Worm (Caenorhabditis elegans): ENCODE results near the gene ndub-8.

ndub-8 gene

ce11 chrII:13846018-13846417 lies 26.7 kb upstream of the ndub-8 start (continued):
- peak; percentile 2 for TF ChIP-seq dpl-1 (GFP tag; optimal IDR thresholded peaks at IDR 0.05)
- TF ChIP-seq nhr-111 (GFP tag; optimal IDR thresholded peaks at IDR 0.05) = no peak
- no peak for TF ChIP-seq mxl-2 (GFP tag; conservative IDR thresholded peaks at IDR 0.05)
- no peak for TF ChIP-seq mdt-29 (GFP tag; IDR thresholded peaks at IDR 0.05)
- no peak for TF ChIP-seq zip-11 (GFP tag; IDR thresholded peaks at IDR 0.05)
- TF ChIP-seq unc-62 (GFP tag; optimal IDR thresholded peaks at IDR 0.05 in 1 of 2) = peak in 1 of 2 experiments; percentile 6
- TF ChIP-seq unc-62 (tag; optimal IDR thresholded peaks at IDR 0.05) = no peak
- TF ChIP-seq lim-7 (GFP tag; IDR thresholded peaks at IDR 0.05) = no peak
- no peak for TF ChIP-seq fkh-10 (GFP tag; optimal IDR thresholded peaks at IDR 0.05)
- no peak for TF ChIP-seq nhr-25 (tag; optimal IDR thresholded peaks at IDR 0.05; ENCODE audit: borderline replicate concordance, insufficient read depth)
- no peak for TF ChIP-seq snpc-4 (tag; optimal IDR thresholded peaks at IDR 0.05)
- TF ChIP-seq pqm-1 (tag; optimal IDR thresholded peaks at IDR 0.05) = peak; percentile 89
- TF ChIP-seq zip-2 (tag; optimal IDR thresholded peaks at IDR 0.05) = no peak
- no peak for TF ChIP-seq spr-1 (tag; optimal IDR thresholded peaks at IDR 0.05)
- no peak for TF ChIP-seq nhr-237 (tag; optimal IDR thresholded peaks at IDR 0.05)
- no peak for TF ChIP-seq snpc-1.2 (GFP tag; IDR thresholded peaks at IDR 0.05)
- TF ChIP-seq lin-1 (GFP tag; IDR thresholded peaks at IDR 0.05) = no peak
- no peak for TF ChIP-seq unc-39 (tag; optimal IDR thresholded peaks at IDR 0.05)
- no peak for TF ChIP-seq mxl-3 (GFP tag; optimal IDR thresholded peaks at IDR 0.05)
- no peak for TF ChIP-seq lin-29 (GFP tag; IDR thresholded peaks at IDR 0.05)
- no peak for TF ChIP-seq egl-27 (tag; optimal IDR thresholded peaks at IDR 0.05)
- no peak for TF ChIP-seq lir-3 (tag; optimal IDR thresholded peaks at IDR 0.05)
- no peak for TF ChIP-seq Y5F2A.4 (GFP tag; optimal IDR thresholded peaks at IDR 0.05)
- TF ChIP-seq php-3 (GFP tag; IDR thresholded peaks at IDR 0.05) = peak; percentile 88
- TF ChIP-seq unc-130 (GFP tag; optimal IDR thresholded peaks at IDR 0.05) = no peak
- no peak for TF ChIP-seq F49E8.2 (tag; optimal IDR thresholded peaks at IDR 0.05; ENCODE audit: borderline replicate concordance)
- no peak for TF ChIP-seq spr-3 (GFP tag; optimal IDR thresholded peaks at IDR 0.05)
- TF ChIP-seq lsy-2 (tag; optimal IDR thresholded peaks at IDR 0.05) = no peak
- TF ChIP-seq nhr-10 (tag; optimal IDR thresholded peaks at IDR 0.05) = no peak
- TF ChIP-seq ZK337.2 (GFP tag; IDR thresholded peaks at IDR 0.05) = no peak
- no peak for TF ChIP-seq aly-2 (tag; optimal IDR thresholded peaks at IDR 0.05)
- TF ChIP-seq tag-97 (GFP tag; IDR thresholded peaks at IDR 0.05) = no peak
- no peak for TF ChIP-seq ceh-20 (GFP tag; IDR thresholded peaks at IDR 0.05)
- no peak for TF ChIP-seq Y75B8A.6 (GFP tag; IDR thresholded peaks at IDR 0.05)
- no peak for TF ChIP-seq pha-4 (GFP tag; IDR thresholded peaks at IDR 0.05)
- TF ChIP-seq pha-4 (tag; optimal IDR thresholded peaks at IDR 0.05) = no peak
- no peak for TF ChIP-seq hif-1 (tag; optimal IDR thresholded peaks at IDR 0.05)
- no peak for TF ChIP-seq gei-8 (GFP tag; optimal IDR thresholded peaks at IDR 0.05)
- no peak for TF ChIP-seq cey-2 (tag; optimal IDR thresholded peaks at IDR 0.05; ENCODE audit: borderline replicate concordance, insufficient read depth)
- TF ChIP-seq dmd-6 (GFP tag; IDR thresholded peaks at IDR 0.05) = peak; percentile 67; the same call in 1 of the 2 replicates
- TF ChIP-seq hlh-11 (tag; optimal IDR thresholded peaks at IDR 0.05) = peak; percentile 61
- TF ChIP-seq arid-1 (GFP tag; conservative IDR thresholded peaks at IDR 0.05) = no peak
- TF ChIP-seq lin-39 (tag; optimal IDR thresholded peaks at IDR 0.05) = no peak
- no peak for TF ChIP-seq nhr-11 (tag; optimal IDR thresholded peaks at IDR 0.05)
- peak; percentile 38 for TF ChIP-seq mes-2 (tag; optimal IDR thresholded peaks at IDR 0.05; ENCODE audit: poor library complexity, severe bottlenecking)
- TF ChIP-seq dmd-8 (GFP tag; IDR thresholded peaks at IDR 0.05) = no peak
- TF ChIP-seq nhr-76 (tag; optimal IDR thresholded peaks at IDR 0.05) = no peak
- TF ChIP-seq nhr-28 (tag; optimal IDR thresholded peaks at IDR 0.05) = peak; percentile 79
- TF ChIP-seq dve-1 (tag; optimal IDR thresholded peaks at IDR 0.05; ENCODE audit: insufficient read depth) = peak; percentile 67

Data from whole organism, L4 larva.